Fruit fly (Drosophila melanogaster) whole organism, embryonic: Measurements from ENCODE around the gene CG7182.

Experiments used
- Abd-B ChIP-seq: fragments of 200-800 bp; sonication (Bioruptor generic); optimal IDR thresholded peaks from 2 replicates; lab custom pipeline; 2018; ENCODE audit warnings: missing biosample characterization, mild to moderate bottlenecking, missing genetic modification characterization, moderate library complexity
- CG10147 ChIP-seq: fragments of 200-800 bp; sonication (Bioruptor generic); optimal IDR thresholded peaks from 2 replicates; lab custom pipeline; 2019; ENCODE audit warnings: missing biosample characterization, mild to moderate bottlenecking, missing genetic modification characterization, moderate library complexity
- CG10462 ChIP-seq: fragments of 200-800 bp; sonication (Bioruptor generic); optimal IDR thresholded peaks from 2 replicates; lab custom pipeline; 2016; ENCODE audit warnings: missing biosample characterization, missing genetic modification characterization
- CG10543 ChIP-seq: fragments of 200-800 bp; sonication (Bioruptor generic); optimal IDR thresholded peaks from 3 replicates; lab custom pipeline; 2017; ENCODE audit warnings: missing biosample characterization, mild to moderate bottlenecking, missing genetic modification characterization, moderate library complexity
- CG11560 ChIP-seq: fragments of 200-800 bp; sonication (Bioruptor generic); IDR thresholded peaks from 3 replicates; pipeline ENCODE4 v1.3.6; 2022; ENCODE audit warnings: missing biosample characterization, missing genetic modification characterization
- CG12155 ChIP-seq: fragments of 200-800 bp; sonication (Bioruptor generic); optimal IDR thresholded peaks from 3 replicates; lab custom pipeline; 2016; ENCODE audit warnings: missing biosample characterization, missing genetic modification characterization
- CG16863 ChIP-seq: fragments of 200-800 bp; sonication (Bioruptor generic); optimal IDR thresholded peaks from 3 replicates; lab custom pipeline; 2016; ENCODE audit warnings: missing biosample characterization, missing genetic modification characterization
- CG2129 ChIP-seq: fragments of 200-800 bp; sonication (Bioruptor generic); IDR thresholded peaks from 2 replicates; pipeline ENCODE4 v1.3.6; 2022; ENCODE audit warnings: missing biosample characterization, missing genetic modification characterization; ENCODE audit not compliant: partially characterized antibody
- CG3995 ChIP-seq: fragments of 200-800 bp; sonication (Bioruptor generic); optimal IDR thresholded peaks from 3 replicates; lab custom pipeline; 2016; ENCODE audit warnings: missing biosample characterization, missing genetic modification characterization
- CG4360 ChIP-seq: fragments of 200-800 bp; sonication (Bioruptor generic); IDR thresholded peaks from 2 replicates; pipeline ENCODE4 v1.3.6; 2022; ENCODE audit warnings: missing biosample characterization, missing genetic modification characterization
- CG4820 ChIP-seq: fragments of 200-800 bp; sonication (Bioruptor generic); optimal IDR thresholded peaks from 3 replicates; lab custom pipeline; 2016; ENCODE audit warnings: missing biosample characterization, missing genetic modification characterization
- CG7963 ChIP-seq: fragments of 200-800 bp; sonication (Bioruptor generic); IDR thresholded peaks from 3 replicates; pipeline ENCODE4 v1.3.6; 2022; ENCODE audit warnings: missing biosample characterization, missing genetic modification characterization; ENCODE audit not compliant: partially characterized antibody
- CG7987 ChIP-seq: fragments of 200-800 bp; sonication (Bioruptor generic); optimal IDR thresholded peaks from 2 replicates; lab custom pipeline; 2018; ENCODE audit warnings: missing biosample characterization, mild to moderate bottlenecking, missing genetic modification characterization, moderate library complexity
- CG8290 ChIP-seq, 3 experiments: fragments of 200-800 bp; sonication (Bioruptor generic); optimal IDR thresholded peaks; 2 replicates each; lab custom pipeline; 2016 to 2019; ENCODE audit warnings: missing biosample characterization in 3 of 3, missing genetic modification characterization in 3 of 3, mild to moderate bottlenecking in 2 of 3, moderate library complexity in 1 of 3
- CG9932 ChIP-seq: fragments of 200-800 bp; sonication (Bioruptor generic); IDR thresholded peaks from 2 replicates; pipeline ENCODE4 v1.3.6; 2022; ENCODE audit warnings: missing biosample characterization, missing genetic modification characterization
- Dip3 ChIP-seq: fragments of 200-800 bp; sonication (Bioruptor generic); optimal IDR thresholded peaks from 3 replicates; lab custom pipeline; 2016; ENCODE audit warnings: missing biosample characterization, missing genetic modification characterization
- Dll ChIP-seq: fragments of 200-800 bp; sonication (Bioruptor generic); IDR thresholded peaks from 4 replicates; pipeline ENCODE4 v1.3.6; 2022; ENCODE audit warnings: missing biosample characterization, missing genetic modification characterization; ENCODE audit not compliant: partially characterized antibody
- Dp ChIP-seq: fragments of 200-800 bp; sonication (Bioruptor generic); optimal IDR thresholded peaks from 2 replicates; lab custom pipeline; 2018; ENCODE audit warnings: missing biosample characterization, mild to moderate bottlenecking, missing genetic modification characterization, moderate library complexity
- Ets65A ChIP-seq: fragments of 200-800 bp; sonication (Bioruptor generic); peaks from one replicate; lab custom pipeline; 2016; ENCODE audit warnings: missing biosample characterization, missing genetic modification characterization
- Fer1 ChIP-seq: fragments of 200-800 bp; sonication (Bioruptor generic); optimal IDR thresholded peaks from 2 replicates; lab custom pipeline; 2017; ENCODE audit warnings: missing biosample characterization, mild to moderate bottlenecking, missing genetic modification characterization
- Mrtf ChIP-seq: fragments of 200-800 bp; sonication (Bioruptor generic); IDR thresholded peaks from 3 replicates; pipeline ENCODE4 v1.3.6; 2022; ENCODE audit warnings: missing biosample characterization, missing genetic modification characterization
- Nf-YB ChIP-seq: fragments of 200-800 bp; sonication (Bioruptor generic); optimal IDR thresholded peaks from 3 replicates; lab custom pipeline; 2019; ENCODE audit warnings: missing biosample characterization, mild to moderate bottlenecking, missing genetic modification characterization, moderate library complexity
- Pdp1 ChIP-seq, 2 experiments: fragments of 200-800 bp; sonication (Bioruptor generic); optimal IDR thresholded peaks; 3 replicates each; lab custom pipeline; 2016; ENCODE audit warnings: missing biosample characterization in 2 of 2, missing genetic modification characterization in 2 of 2, mild to moderate bottlenecking in 1 of 2, moderate library complexity in 1 of 2
- Rfx ChIP-seq: fragments of 200-800 bp; sonication (Bioruptor generic); IDR thresholded peaks from 2 replicates; pipeline ENCODE4 v1.3.6; 2022; ENCODE audit warnings: missing biosample characterization, missing genetic modification characterization
- ato ChIP-seq: fragments of 200-800 bp; sonication (Bioruptor generic); IDR thresholded peaks from 2 replicates; pipeline ENCODE4 v1.3.6; 2022; ENCODE audit warnings: missing biosample characterization, missing genetic modification characterization; ENCODE audit not compliant: partially characterized antibody
- bcd ChIP-seq: fragments of 200-800 bp; sonication (Bioruptor generic); optimal IDR thresholded peaks from 2 replicates; lab custom pipeline; 2017; ENCODE audit warnings: missing biosample characterization, mild to moderate bottlenecking, missing genetic modification characterization
- cg ChIP-seq: fragments of 200-800 bp; sonication (Bioruptor generic); optimal IDR thresholded peaks from 3 replicates; lab custom pipeline; 2019; ENCODE audit warnings: missing biosample characterization, mild to moderate bottlenecking, missing genetic modification characterization, moderate library complexity
- en ChIP-seq: fragments of 200-800 bp; sonication (Bioruptor generic); optimal IDR thresholded peaks from 2 replicates; lab custom pipeline; 2016; ENCODE audit warnings: missing biosample characterization, missing genetic modification characterization
- jigr1 ChIP-seq: fragments of 200-800 bp; sonication (Bioruptor generic); IDR thresholded peaks from 3 replicates; pipeline ENCODE4 v1.3.6; 2022; ENCODE audit warnings: missing biosample characterization, missing genetic modification characterization
- lbe ChIP-seq: fragments of 200-800 bp; sonication (Bioruptor generic); optimal IDR thresholded peaks from 2 replicates; lab custom pipeline; 2016; ENCODE audit warnings: missing biosample characterization, mild to moderate bottlenecking, missing genetic modification characterization
- lmd ChIP-seq: fragments of 200-800 bp; sonication (Bioruptor generic); IDR thresholded peaks from 2 replicates; pipeline ENCODE4 v1.3.6; 2022; ENCODE audit warnings: missing biosample characterization, missing genetic modification characterization
- prd ChIP-seq, 3 experiments: fragments of >200 bp in 2 of 3; fragments of 200-800 bp in 1 of 3; sonication (Bioruptor generic) in 1 of 3; optimal IDR thresholded peaks in 2 of 3; IDR thresholded peaks in 1 of 3; 2 replicates in 2 of 3; 3 replicates in 1 of 3; pipeline versions ENCODE4 v1.3.6 to Lab custom; 2017 to 2022; ENCODE audit warnings: missing biosample characterization in 1 of 3, missing genetic modification characterization in 1 of 3
- row ChIP-seq: fragments of 200-800 bp; sonication (Bioruptor generic); IDR thresholded peaks from 3 replicates; pipeline ENCODE4 v1.3.6; 2022; ENCODE audit warnings: missing biosample characterization, missing genetic modification characterization
- run ChIP-seq: fragments of 200-800 bp; sonication (Bioruptor generic); optimal IDR thresholded peaks from 3 replicates; lab custom pipeline; 2018; ENCODE audit warnings: missing biosample characterization, mild to moderate bottlenecking, missing genetic modification characterization
- sens ChIP-seq: fragments of 200-800 bp; sonication (Bioruptor generic); peaks from one replicate; lab custom pipeline; 2016; ENCODE audit warnings: missing biosample characterization, missing genetic modification characterization
- slbo ChIP-seq: fragments of 200-800 bp; sonication (Bioruptor generic); IDR thresholded peaks from 2 replicates; pipeline ENCODE4 v1.3.6; 2022; ENCODE audit warnings: missing biosample characterization, missing genetic modification characterization
- sug ChIP-seq: fragments of 200-800 bp; optimal IDR thresholded peaks from 2 replicates; lab custom pipeline; 2019; ENCODE audit warnings: missing biosample characterization, mild to moderate bottlenecking, missing genetic modification characterization, moderate library complexity
- tna ChIP-seq: fragments of 200-800 bp; sonication (Bioruptor generic); IDR thresholded peaks from 2 replicates; pipeline ENCODE4 v1.3.6; 2022; ENCODE audit warnings: missing biosample characterization, missing genetic modification characterization; ENCODE audit not compliant: partially characterized antibody
- tup ChIP-seq: fragments of 200-800 bp; sonication (Bioruptor generic); optimal IDR thresholded peaks from 2 replicates; lab custom pipeline; 2016; ENCODE audit warnings: missing biosample characterization, mild to moderate bottlenecking, missing genetic modification characterization, moderate library complexity
- unc-4 ChIP-seq: fragments of 200-800 bp; sonication (Bioruptor generic); IDR thresholded peaks from 2 replicates; pipeline ENCODE4 v1.3.6; 2022; ENCODE audit warnings: missing biosample characterization, missing genetic modification characterization; ENCODE audit not compliant: partially characterized antibody
- vvl ChIP-seq: fragments of 200-800 bp; sonication (Bioruptor generic); IDR thresholded peaks from 2 replicates; pipeline ENCODE4 v1.3.6; 2022; ENCODE audit warnings: missing biosample characterization, missing genetic modification characterization

CG7182 gene

dm6 chr3L:8372035-8372434 is 25.9 kb upstream of the CG7182 start, which contains the start of gene ImpE1 (continued):
- no peak for TF ChIP-seq CG8290 (GFP tag; optimal IDR thresholded peaks at IDR 0.05; lab: Kevin White, UChicago)
- TF ChIP-seq CG8290 (tag; optimal IDR thresholded peaks at IDR 0.05; lab: Kevin White, UChicago): no peak
- no peak for TF ChIP-seq Pdp1 (GFP tag; optimal IDR thresholded peaks at IDR 0.05; lab: Kevin White, UChicago)
- no peak for TF ChIP-seq row (GFP tag; lab: Robert Waterston, UW)
- TF ChIP-seq Nf-YB (GFP tag; lab: Kevin White, UChicago): no peak
- TF ChIP-seq Abd-B (GFP tag; lab: Kevin White, UChicago): no peak
- TF ChIP-seq CG12155 (GFP tag; lab: Kevin White, UChicago): no peak
- no peak for TF ChIP-seq CG2129 (GFP tag; lab: Robert Waterston, UW)
- TF ChIP-seq Mrtf (GFP tag; lab: Robert Waterston, UW): no peak
- TF ChIP-seq run: no peak
- TF ChIP-seq CG11560 (tag; lab: Robert Waterston, UW): no peak
- no peak for TF ChIP-seq CG4820 (GFP tag; lab: Kevin White, UChicago)
- no peak for TF ChIP-seq CG4360 (GFP tag; lab: Robert Waterston, UW)
- TF ChIP-seq tup: no peak
- TF ChIP-seq tna (GFP tag; lab: Robert Waterston, UW): no peak
- no peak for TF ChIP-seq cg (GFP tag; lab: Kevin White, UChicago)
- TF ChIP-seq jigr1 (GFP tag; lab: Robert Waterston, UW): no peak
- no peak for TF ChIP-seq bcd (GFP tag; lab: Kevin White, UChicago)
- no peak for TF ChIP-seq CG16863 (GFP tag; lab: Kevin White, UChicago)
- no peak for TF ChIP-seq CG10543 (GFP tag; lab: Kevin White, UChicago)

- TF ChIP-seq CG3995 (GFP tag; lab: Kevin White, UChicago) (no peak), Dp (GFP tag; lab: Kevin White, UChicago) (no peak), en (no peak), Dll (GFP tag; lab: Robert Waterston, UW) (no peak), sug (tag; lab: Kevin White, UChicago) (no peak), ato (GFP tag; lab: Robert Waterston, UW) (no peak), Ets65A (GFP tag; lab: Kevin White, UChicago) (no peak), sens (GFP tag; lab: Kevin White, UChicago) (no peak), CG7963 (GFP tag; lab: Robert Waterston, UW) (no peak), Dip3 (GFP tag; lab: Kevin White, UChicago) (no peak), unc-4 (GFP tag; lab: Robert Waterston, UW) (no peak), CG9932 (GFP tag; lab: Robert Waterston, UW) (no peak), CG10462 (no peak)
These were observed 25.4 kb upstream of the CG7182 start for dm6 chr3L:8371538-8371937.

dm6 chr3L:8370922-8371321 is 24.7 kb upstream of the CG7182 start:
- TF ChIP-seq vvl (GFP tag; lab: Robert Waterston, UW): 0 out of 2 replicates have a peak, but pooled peaks have one; percentile 9
- TF ChIP-seq lmd: 0 out of 2 replicates have a peak, but pooled peaks have one; percentile 11
- TF ChIP-seq prd (optimal IDR thresholded peaks at IDR 0.05; lab: Kevin White, UChicago): no peak
- peak; percentile 17; the same call in 1 of the 3 replicates for TF ChIP-seq prd (GFP tag; IDR thresholded peaks at IDR 0.05; lab: Robert Waterston, UW)
- no peak for TF ChIP-seq CG10147 (GFP tag; lab: Kevin White, UChicago)
- peak; percentile 53 for TF ChIP-seq sens (GFP tag; lab: Kevin White, UChicago)
- peak; percentile 40 for TF ChIP-seq Ets65A (GFP tag; lab: Kevin White, UChicago)
- peak; percentile 9 for TF ChIP-seq lbe (GFP tag; lab: Kevin White, UChicago)
- 0 out of 2 replicates have a peak, but pooled peaks have one; percentile 27 for TF ChIP-seq slbo (GFP tag; lab: Robert Waterston, UW)
- 0 out of 3 replicates have a peak, but pooled peaks have one; percentile 36 for TF ChIP-seq row (GFP tag; lab: Robert Waterston, UW)
- TF ChIP-seq CG7987 (GFP tag; lab: Kevin White, UChicago): no peak
- TF ChIP-seq Rfx (GFP tag; lab: Robert Waterston, UW): peak; percentile 28; the same call in 1 of the 2 replicates
- TF ChIP-seq Fer1 (GFP tag; lab: Kevin White, UChicago): no peak
